Fruit fly (Drosophila melanogaster): ENCODE results near the gene CkIIalpha-i1.

Gene CkIIalpha-i1

DNA sequence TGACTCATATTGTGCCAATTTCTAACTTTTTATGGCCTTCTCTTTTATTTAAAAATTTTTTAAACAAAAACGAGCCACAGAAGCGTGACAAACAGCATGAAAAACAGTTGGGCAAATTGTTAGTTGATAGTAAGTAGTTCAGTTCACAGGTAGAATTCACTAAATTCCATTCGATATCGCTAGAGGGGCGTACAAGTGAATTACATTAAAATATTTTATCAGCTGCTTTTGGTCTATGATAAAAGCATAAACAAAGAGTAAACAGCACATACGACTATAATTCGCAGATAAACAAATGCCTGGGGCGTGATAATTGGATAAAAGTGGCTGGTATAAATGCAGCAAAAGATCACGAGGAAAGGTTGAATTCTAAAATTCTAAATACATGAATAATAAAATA lies 2.8 kb upstream of the CkIIalpha-i1 start (continued):
- no peak for TF ChIP-seq Xbp1 (GFP tag; optimal IDR thresholded peaks at IDR 0.05)
- TF ChIP-seq CG6254 (GFP tag; optimal IDR thresholded peaks at IDR 0.05): no peak
- no peak for TF ChIP-seq NC2β (GFP tag; optimal IDR thresholded peaks at IDR 0.05)
- no peak for TF ChIP-seq sens-2 (GFP tag; IDR thresholded peaks at IDR 0.05)
- TF ChIP-seq Bgb (GFP tag; IDR thresholded peaks at IDR 0.05; ENCODE audit: partially characterized antibody): no peak
- TF ChIP-seq ranshi (GFP tag; IDR thresholded peaks at IDR 0.05): no peak
- no peak for TF ChIP-seq Dp (GFP tag; optimal IDR thresholded peaks at IDR 0.05)
- no peak for TF ChIP-seq CG1602 (GFP tag; optimal IDR thresholded peaks at IDR 0.05)
- peak; percentile 66 for TF ChIP-seq Hmr (GFP tag; optimal IDR thresholded peaks at IDR 0.05)
- TF ChIP-seq dmrt99B (tag; optimal IDR thresholded peaks at IDR 0.05): no peak
- peak; percentile 59 for TF ChIP-seq CG12071 (GFP tag; optimal IDR thresholded peaks at IDR 0.05)
- TF ChIP-seq zf30C (GFP tag; optimal IDR thresholded peaks at IDR 0.05): no peak
- no peak for TF ChIP-seq lola (GFP tag; optimal IDR thresholded peaks at IDR 0.05)
- peak; percentile 76 for TF ChIP-seq CG34376 (GFP tag; optimal IDR thresholded peaks at IDR 0.05)
- TF ChIP-seq BEAF-32 (GFP tag; optimal IDR thresholded peaks at IDR 0.05): no peak
- TF ChIP-seq lbe (GFP tag; optimal IDR thresholded peaks at IDR 0.05): no peak
- no peak for TF ChIP-seq Lim3 (GFP tag; IDR thresholded peaks at IDR 0.05)
- no peak for TF ChIP-seq Abd-B (GFP tag; optimal IDR thresholded peaks at IDR 0.05)
- TF ChIP-seq CG31441 (GFP tag; IDR thresholded peaks at IDR 0.05): no peak
- no peak for TF ChIP-seq CG7745 (tag; optimal IDR thresholded peaks at IDR 0.05)
- no peak for TF ChIP-seq HLH4C (GFP tag; IDR thresholded peaks at IDR 0.05; ENCODE audit: partially characterized antibody)
- peak; percentile 36 for TF ChIP-seq odd (GFP tag; optimal IDR thresholded peaks at IDR 0.05)
- no peak for TF ChIP-seq Dip3 (GFP tag; optimal IDR thresholded peaks at IDR 0.05)
- TF ChIP-seq CG8290 (GFP tag; optimal IDR thresholded peaks at IDR 0.05): no peak
- peak in 1 of 2 experiments; percentile 52 for TF ChIP-seq CG8290 (tag; optimal IDR thresholded peaks at IDR 0.05)
- no peak for TF ChIP-seq CG11247 (GFP tag; IDR thresholded peaks at IDR 0.05)
- TF ChIP-seq zfh2 (GFP tag; optimal IDR thresholded peaks at IDR 0.05): no peak
- TF ChIP-seq CG7372 (GFP tag; IDR thresholded peaks at IDR 0.05): no peak
- TF ChIP-seq Atf6 (GFP tag; IDR thresholded peaks at IDR 0.05): peak; percentile 47; the same call in 1 of the 2 replicates
- peak; percentile 86 for TF ChIP-seq mirr (GFP tag; optimal IDR thresholded peaks at IDR 0.05)
- no peak for TF ChIP-seq zen (tag; optimal IDR thresholded peaks at IDR 0.05)
- no peak for TF ChIP-seq nerfin-1 (tag; optimal IDR thresholded peaks at IDR 0.05)
- TF ChIP-seq pnt (GFP tag; optimal IDR thresholded peaks at IDR 0.05): no peak
- no peak for TF ChIP-seq CG14965 (GFP tag; optimal IDR thresholded peaks at IDR 0.05; ENCODE audit: borderline replicate concordance)
- TF ChIP-seq br (optimal IDR thresholded peaks at IDR 0.05): no peak
- no peak for TF ChIP-seq CG2129 (GFP tag; IDR thresholded peaks at IDR 0.05; ENCODE audit: partially characterized antibody)
- TF ChIP-seq CG17328 (GFP tag; IDR thresholded peaks at IDR 0.05): no peak
- no peak for TF ChIP-seq bcd (GFP tag; optimal IDR thresholded peaks at IDR 0.05)
- no peak for TF ChIP-seq CG9932 (GFP tag; IDR thresholded peaks at IDR 0.05)
- no peak for TF ChIP-seq ems (GFP tag; optimal IDR thresholded peaks at IDR 0.05)
- no peak for TF ChIP-seq unc-4 (GFP tag; IDR thresholded peaks at IDR 0.05; ENCODE audit: partially characterized antibody)
- TF ChIP-seq fd3F (GFP tag; optimal IDR thresholded peaks at IDR 0.05): peak; percentile 21
- TF ChIP-seq Pdp1 (GFP tag; optimal IDR thresholded peaks at IDR 0.05): no peak
- no peak for TF ChIP-seq toy (GFP tag; IDR thresholded peaks at IDR 0.05)
- TF ChIP-seq CG4617 (GFP tag; optimal IDR thresholded peaks at IDR 0.05; ENCODE audit: borderline replicate concordance): no peak
- no peak for TF ChIP-seq pzg (GFP tag; optimal IDR thresholded peaks at IDR 0.05)
- no peak for TF ChIP-seq twi (tag; optimal IDR thresholded peaks at IDR 0.05)
- TF ChIP-seq Nf-YA (GFP tag; IDR thresholded peaks at IDR 0.05): no peak
- TF ChIP-seq vnd (GFP tag; IDR thresholded peaks at IDR 0.05; ENCODE audit: partially characterized antibody): no peak
- no peak for TF ChIP-seq Bteb2 (GFP tag; optimal IDR thresholded peaks at IDR 0.05)
- TF ChIP-seq Fer1 (GFP tag; optimal IDR thresholded peaks at IDR 0.05): peak; percentile 70
